Worm (Caenorhabditis elegans): ENCODE data around the gene ndx-3.

- TF ChIP-seq nhr-11 (tag; optimal IDR thresholded peaks at IDR 0.05) (no peak), lim-6 (tag; optimal IDR thresholded peaks at IDR 0.05) (no peak), elt-2 (tag; optimal IDR thresholded peaks at IDR 0.05) (no peak), unc-55 (GFP tag; optimal IDR thresholded peaks at IDR 0.05) (no peak), dmd-4 (tag; optimal IDR thresholded peaks at IDR 0.05; ENCODE audit: borderline replicate concordance) (no peak), C08G9.2 (tag; optimal IDR thresholded peaks at IDR 0.05) (no peak), ama-1 (optimal IDR thresholded peaks at IDR 0.05) (no peak), unc-86 (tag; optimal IDR thresholded peaks at IDR 0.05) (no peak)
These were observed 12.3 kb upstream of the ndx-3 start, which contains the start of gene cblc-1 for ce11 chrII:4941050-4941449.

Measured in whole organism, late embryonic.